Worm (Caenorhabditis elegans) whole organism, late embryonic: ENCODE data around the gene nprl-2.

Experiments
- C38D4.7 ChIP-seq: fragments of 200-800 bp; sonication (Bioruptor generic); optimal IDR thresholded peaks from 2 replicates; lab custom pipeline; 2018; ENCODE audit warnings: mild to moderate bottlenecking, missing genetic modification characterization, moderate library complexity, missing compliant biosample characterization
- F13H6.1 ChIP-seq: sonication (generic microtip); optimal IDR thresholded peaks from 2 replicates; lab custom pipeline; 2016; ENCODE audit warnings: missing genetic modification characterization, missing compliant biosample characterization
- Y22D7AL.16 ChIP-seq: sonication (generic microtip); optimal IDR thresholded peaks from 2 replicates; lab custom pipeline; 2016; ENCODE audit warnings: missing genetic modification characterization, missing compliant biosample characterization
- ahr-1 ChIP-seq: sonication (generic microtip); optimal IDR thresholded peaks from 2 replicates; lab custom pipeline; 2016; ENCODE audit warnings: missing genetic modification characterization, missing compliant biosample characterization
- ceh-14 ChIP-seq: sonication (generic microtip); optimal IDR thresholded peaks from 2 replicates; lab custom pipeline; 2016; ENCODE audit warnings: missing genotype, missing genetic modification characterization, missing compliant biosample characterization
- ceh-19 ChIP-seq: fragments of 200-800 bp; sonication (Bioruptor generic); optimal IDR thresholded peaks from 2 replicates; lab custom pipeline; 2018; ENCODE audit warnings: mild to moderate bottlenecking, missing genetic modification characterization, missing compliant biosample characterization
- ceh-22 ChIP-seq: sonication (generic microtip); optimal IDR thresholded peaks from 2 replicates; lab custom pipeline; 2017; ENCODE audit warnings: missing biosample characterization, missing genetic modification characterization
- ceh-45 ChIP-seq: fragments of 200-800 bp; sonication (Bioruptor generic); IDR thresholded peaks from 2 replicates; pipeline ENCODE4 v1.3.6; 2022; ENCODE audit warnings: missing genetic modification reagents, missing genetic modification characterization, missing compliant biosample characterization
- che-1 ChIP-seq: sonication (generic microtip); optimal IDR thresholded peaks from 2 replicates; lab custom pipeline; 2016; ENCODE audit warnings: mild to moderate bottlenecking, missing genetic modification characterization, missing compliant biosample characterization
- dve-1 ChIP-seq: sonication (generic microtip); optimal IDR thresholded peaks from 2 replicates; lab custom pipeline; 2017; ENCODE audit warnings: antibody characterized with exemption, mild to moderate bottlenecking, missing genetic modification characterization, missing compliant biosample characterization
- elt-4 ChIP-seq: sonication (generic microtip); optimal IDR thresholded peaks from 2 replicates; lab custom pipeline; 2016; ENCODE audit warnings: missing genetic modification characterization, missing compliant biosample characterization
- ets-4 ChIP-seq: sonication (generic microtip); optimal IDR thresholded peaks from 2 replicates; lab custom pipeline; 2016; ENCODE audit warnings: missing genetic modification characterization, missing compliant biosample characterization
- eyg-1 ChIP-seq: sonication (generic microtip); optimal IDR thresholded peaks from 2 replicates; lab custom pipeline; 2016; ENCODE audit warnings: missing genotype, missing genetic modification characterization, missing compliant biosample characterization
- fax-1 ChIP-seq: sonication (generic microtip); optimal IDR thresholded peaks from 2 replicates; lab custom pipeline; 2016; ENCODE audit warnings: missing genotype, missing genetic modification characterization, missing compliant biosample characterization
- gmeb-2 ChIP-seq: sonication (generic microtip); optimal IDR thresholded peaks from 2 replicates; lab custom pipeline; 2016; ENCODE audit warnings: missing genetic modification characterization, inconsistent platforms, missing compliant biosample characterization
- hlh-15 ChIP-seq: sonication (generic microtip); optimal IDR thresholded peaks from 2 replicates; lab custom pipeline; 2016; ENCODE audit warnings: missing genetic modification characterization, missing compliant biosample characterization
- hlh-30 ChIP-seq: sonication (generic microtip); optimal IDR thresholded peaks from 2 replicates; lab custom pipeline; 2017; ENCODE audit warnings: antibody characterized with exemption, missing genetic modification characterization, missing compliant biosample characterization; ENCODE audit not compliant: insufficient read depth
- hlh-8 ChIP-seq: sonication (generic microtip); optimal IDR thresholded peaks from 2 replicates; lab custom pipeline; 2016; ENCODE audit warnings: missing genotype, missing genetic modification characterization, missing compliant biosample characterization
- lin-11 ChIP-seq: fragments of 200-800 bp; sonication (Bioruptor generic); optimal IDR thresholded peaks from 2 replicates; lab custom pipeline; 2018; ENCODE audit warnings: mild to moderate bottlenecking, missing genetic modification characterization, missing compliant biosample characterization
- madf-2 ChIP-seq: sonication (generic microtip); optimal IDR thresholded peaks from 2 replicates; lab custom pipeline; 2017; ENCODE audit warnings: missing genetic modification characterization, missing compliant biosample characterization
- mec-3 ChIP-seq: sonication (generic microtip); optimal IDR thresholded peaks from 2 replicates; lab custom pipeline; 2016; ENCODE audit warnings: borderline replicate concordance, missing genetic modification characterization, missing compliant biosample characterization
- nfya-1 ChIP-seq: sonication (generic microtip); optimal IDR thresholded peaks from 2 replicates; lab custom pipeline; 2017; ENCODE audit warnings: missing genetic modification characterization, mild to moderate bottlenecking, missing compliant biosample characterization, antibody characterized with exemption, moderate library complexity
- nhr-11 ChIP-seq: fragments of 150-350 bp; optimal IDR thresholded peaks from 2 replicates; lab custom pipeline; 2014; ENCODE audit warnings: missing biosample characterization, missing genetic modification characterization
- npax-4 ChIP-seq: sonication (generic microtip); optimal IDR thresholded peaks from 2 replicates; lab custom pipeline; 2016; ENCODE audit warnings: missing genetic modification characterization, missing compliant biosample characterization
- pat-9 ChIP-seq: fragments of 200-800 bp; sonication (Bioruptor generic); optimal IDR thresholded peaks from 2 replicates; lab custom pipeline; 2018; ENCODE audit warnings: mild to moderate bottlenecking, missing genetic modification characterization, moderate library complexity, missing compliant biosample characterization
- pha-2 ChIP-seq: sonication (generic microtip); optimal IDR thresholded peaks from 2 replicates; lab custom pipeline; 2017; ENCODE audit warnings: mild to moderate bottlenecking, missing genetic modification characterization, missing compliant biosample characterization
- pros-1 ChIP-seq: fragments of 150-350 bp; optimal IDR thresholded peaks from 2 replicates; lab custom pipeline; 2014; ENCODE audit warnings: missing biosample characterization, missing genetic modification reagents, missing genetic modification characterization
- ref-2 ChIP-seq: sonication (generic microtip); optimal IDR thresholded peaks from 2 replicates; lab custom pipeline; 2016; ENCODE audit warnings: missing genetic modification characterization, missing compliant biosample characterization
- rnt-1 ChIP-seq: sonication (generic microtip); optimal IDR thresholded peaks from 2 replicates; lab custom pipeline; 2016; ENCODE audit warnings: missing genetic modification characterization, missing compliant biosample characterization
- sdc-2 ChIP-seq: sonication (generic microtip); optimal IDR thresholded peaks from 2 replicates; lab custom pipeline; 2016; ENCODE audit warnings: missing genotype, missing genetic modification characterization, missing compliant biosample characterization
- sox-2 ChIP-seq: fragments of 200-800 bp; sonication (Bioruptor generic); IDR thresholded peaks from 2 replicates; pipeline ENCODE4 v1.3.6; 2022; ENCODE audit warnings: missing genetic modification reagents, missing genetic modification characterization, missing compliant biosample characterization
- sox-4 ChIP-seq: sonication (generic microtip); optimal IDR thresholded peaks from 2 replicates; lab custom pipeline; 2017; ENCODE audit warnings: mild to moderate bottlenecking, missing genetic modification characterization, inconsistent platforms, missing compliant biosample characterization
- syd-9 ChIP-seq: sonication (generic microtip); optimal IDR thresholded peaks from 2 replicates; lab custom pipeline; 2016; ENCODE audit warnings: mild to moderate bottlenecking, missing genetic modification characterization, moderate library complexity, missing compliant biosample characterization
- ttx-3 ChIP-seq: sonication (generic microtip); optimal IDR thresholded peaks from 2 replicates; lab custom pipeline; 2016; ENCODE audit warnings: missing genetic modification reagents, missing genetic modification characterization, missing compliant biosample characterization
- unc-3 ChIP-seq, 2 experiments: fragments of 200-800 bp in 1 of 2; sonication (Bioruptor generic) in 1 of 2; sonication (generic microtip) in 1 of 2; conservative IDR thresholded peaks in 1 of 2; optimal IDR thresholded peaks in 1 of 2; 2 replicates each; pipeline versions ENCODE4 v1.3.6 to Lab custom; 2016 to 2022; ENCODE audit warnings: missing compliant biosample characterization in 2 of 2, missing genetic modification characterization in 2 of 2, missing genetic modification reagents in 1 of 2
- unc-86 ChIP-seq: sonication (generic microtip); optimal IDR thresholded peaks from 2 replicates; lab custom pipeline; 2016; ENCODE audit warnings: missing genetic modification characterization, missing compliant biosample characterization
- ztf-16 ChIP-seq: sonication (generic microtip); optimal IDR thresholded peaks from 2 replicates; lab custom pipeline; 2017; ENCODE audit warnings: missing genetic modification characterization, missing compliant biosample characterization

nprl-2 gene

DNA sequence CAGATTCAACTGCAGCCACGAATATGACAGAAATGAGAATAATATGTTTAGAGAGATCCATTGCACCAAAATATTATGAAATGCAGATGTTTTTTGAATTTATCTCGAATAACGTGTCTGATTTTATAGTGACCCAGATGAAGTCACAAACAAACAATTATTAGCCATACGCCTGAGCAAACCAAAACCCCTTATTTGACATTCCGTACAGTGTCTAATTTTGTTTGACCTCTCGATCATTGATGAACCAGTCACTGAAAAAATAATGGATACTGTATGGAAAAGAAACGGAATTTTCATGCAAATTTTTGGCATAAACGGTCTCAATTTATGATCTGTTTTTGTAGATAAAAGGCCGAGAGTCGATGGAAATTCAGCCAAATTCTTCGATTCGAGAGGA lies 40.4 kb upstream of the nprl-2 start, which contains the start of the genes R05G6.9 and R05G6.3:
Gene R05G6.9 (minus strand): TSS at position 101 of the 400 bp plus-strand sequence.
Gene R05G6.3 (plus strand): TSS at position 386 of the 400 bp plus-strand sequence.
- TF ChIP-seq ets-4 (tag; lab: Kevin White, UChicago) (no peak), hlh-30 (tag; lab: Kevin White, UChicago) (no peak), ztf-16 (tag; lab: Kevin White, UChicago) (no peak), sdc-2 (no peak), nfya-1 (no peak), dve-1 (tag; lab: Kevin White, UChicago) (no peak), ceh-22 (tag; lab: Kevin White, UChicago) (no peak), pat-9 (tag; lab: Kevin White, UChicago) (no peak), unc-3 (GFP tag; conservative IDR thresholded peaks at IDR 0.05; lab: Robert Waterston, UW) (no peak), unc-3 (tag; optimal IDR thresholded peaks at IDR 0.05; lab: Kevin White, UChicago) (no peak)

DNA sequence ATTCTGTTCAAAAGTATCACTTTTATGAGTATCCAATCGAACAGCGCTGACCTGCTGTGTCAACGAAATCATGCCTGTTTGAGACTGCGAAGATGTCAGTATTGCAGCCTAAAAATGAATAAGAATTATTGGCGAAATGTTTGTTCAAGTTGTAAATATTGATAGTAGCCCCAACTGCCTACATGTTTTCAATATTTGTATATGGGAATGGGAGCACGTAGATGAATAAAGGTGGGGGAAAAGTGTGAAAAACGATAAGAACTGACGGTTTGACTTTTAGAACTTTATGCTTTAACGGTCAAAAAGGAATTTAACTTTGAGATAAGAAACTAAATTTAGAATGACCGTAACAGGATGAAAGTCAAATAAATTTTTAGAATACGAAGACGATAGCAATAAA lies 36.4 kb upstream of the nprl-2 start:
- TF ChIP-seq ttx-3 (tag; lab: Kevin White, UChicago) = no peak
- no peak for TF ChIP-seq ref-2 (tag; lab: Kevin White, UChicago)
- no peak for TF ChIP-seq hlh-30 (tag; lab: Kevin White, UChicago)
- no peak for TF ChIP-seq che-1 (tag; lab: Kevin White, UChicago)
- no peak for TF ChIP-seq ceh-45 (GFP tag; lab: Robert Waterston, UW)
- TF ChIP-seq syd-9 (tag; lab: Kevin White, UChicago) = no peak
- TF ChIP-seq sox-4 = no peak
- no peak for TF ChIP-seq sox-2 (GFP tag; lab: Robert Waterston, UW)
- no peak for TF ChIP-seq ahr-1 (tag; lab: Kevin White, UChicago)
- no peak for TF ChIP-seq nhr-11 (tag; lab: Kevin White, UChicago)

DNA sequence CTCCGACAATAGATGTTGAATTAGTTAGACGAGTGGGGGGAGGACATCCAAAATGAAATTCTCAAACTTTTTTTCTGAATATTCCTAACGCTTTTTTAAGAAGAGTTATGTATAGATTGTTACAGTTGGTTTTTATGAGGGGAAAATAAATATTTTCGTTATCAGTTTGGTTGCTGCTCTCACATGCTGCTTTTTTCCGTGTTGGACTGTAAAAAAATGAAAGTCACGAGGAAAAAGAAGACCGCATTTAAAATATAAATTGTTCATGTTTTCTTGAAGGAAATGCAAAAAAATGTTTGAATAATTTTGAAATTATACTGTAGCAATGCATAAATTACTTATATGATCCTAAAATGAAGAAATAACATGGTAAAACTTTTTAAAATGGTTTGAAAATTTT lies 35.8 kb upstream of the nprl-2 start:
- TF ChIP-seq gmeb-2 = no peak
- TF ChIP-seq elt-4 = no peak
- no peak for TF ChIP-seq ceh-19 (GFP tag; lab: Kevin White, UChicago)
- no peak for TF ChIP-seq fax-1
- TF ChIP-seq npax-4 = no peak
- no peak for TF ChIP-seq mec-3 (tag; lab: Kevin White, UChicago)
- no peak for TF ChIP-seq C38D4.7 (GFP tag; lab: Kevin White, UChicago)
- TF ChIP-seq rnt-1 (tag; lab: Kevin White, UChicago) = no peak
- no peak for TF ChIP-seq Y22D7AL.16
- TF ChIP-seq lin-11 (tag; lab: Kevin White, UChicago) = no peak
- TF ChIP-seq sox-2 (GFP tag; lab: Robert Waterston, UW) = no peak
- no peak for TF ChIP-seq pros-1 (tag; lab: Kevin White, UChicago)
- no peak for TF ChIP-seq eyg-1
- no peak for TF ChIP-seq che-1 (tag; lab: Kevin White, UChicago)
- TF ChIP-seq nfya-1 = no peak
- TF ChIP-seq F13H6.1 = no peak
- TF ChIP-seq pha-2 (tag; lab: Kevin White, UChicago) = no peak
- no peak for TF ChIP-seq hlh-8 (tag; lab: Kevin White, UChicago)
- TF ChIP-seq ets-4 (tag; lab: Kevin White, UChicago) = no peak
- no peak for TF ChIP-seq ceh-45 (GFP tag; lab: Robert Waterston, UW)

DNA sequence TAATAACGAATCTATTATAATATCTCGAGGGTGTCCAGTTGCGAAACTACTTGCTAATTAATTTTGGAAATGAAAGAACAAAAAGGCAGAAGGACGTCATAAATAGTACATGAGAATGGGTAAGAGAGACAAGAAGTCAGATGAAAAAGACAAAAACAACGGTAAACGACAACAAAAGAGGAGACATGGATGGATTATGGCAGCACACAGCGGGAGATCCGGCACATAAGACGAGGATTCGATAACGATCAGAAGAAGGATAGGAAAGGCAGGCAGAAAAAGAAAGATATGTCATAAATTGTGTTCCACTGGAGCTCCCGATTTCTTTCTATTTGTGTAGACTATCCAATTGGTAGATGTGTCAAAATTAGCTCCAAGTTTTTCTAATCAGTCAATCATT lies 35.0 kb upstream of the nprl-2 start:
- no peak for TF ChIP-seq syd-9 (tag; lab: Kevin White, UChicago)
- TF ChIP-seq ref-2 (tag; lab: Kevin White, UChicago) = peak; percentile 58
- TF ChIP-seq hlh-15 (tag; lab: Kevin White, UChicago) = no peak

DNA sequence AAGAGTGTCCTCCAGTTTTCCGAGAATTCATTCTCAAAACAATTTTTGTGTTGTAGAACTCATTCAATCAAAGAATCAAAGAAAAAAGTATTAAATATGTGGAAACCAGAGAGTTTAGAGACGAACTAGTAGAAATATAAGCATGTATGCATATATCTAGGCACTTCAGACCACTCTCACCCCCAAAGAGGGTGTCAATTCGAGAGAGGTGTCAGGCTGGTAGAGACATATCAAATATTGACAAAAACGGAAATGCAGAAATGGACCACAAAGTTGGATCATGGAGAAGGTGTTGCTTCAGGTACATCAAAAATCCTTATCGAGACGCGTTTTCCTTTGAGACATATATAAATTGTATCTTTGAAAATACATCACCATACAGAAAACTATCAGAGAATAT lies 32.9 kb upstream of the nprl-2 start:
- TF ChIP-seq ceh-14 (tag; lab: Kevin White, UChicago) (no peak), madf-2 (tag; lab: Kevin White, UChicago) (no peak), unc-86 (tag; lab: Kevin White, UChicago) (no peak)
